Fruit fly (Drosophila melanogaster) whole organism, embryonic: ENCODE data around the gene CG31886.

Experiments
- Antp ChIP-seq: fragments of 200-800 bp; sonication (Bioruptor generic); optimal IDR thresholded peaks from 3 replicates; lab custom pipeline; 2016; ENCODE audit warnings: missing biosample characterization, missing genetic modification characterization
- BEAF-32 ChIP-seq: fragments of 200-800 bp; sonication (Bioruptor generic); optimal IDR thresholded peaks from 3 replicates; lab custom pipeline; 2017; ENCODE audit warnings: missing biosample characterization, missing genetic modification characterization, mild to moderate bottlenecking, moderate library complexity, missing genetic modification reagents
- Blimp-1 ChIP-seq: fragments of 200-800 bp; sonication (Bioruptor generic); optimal IDR thresholded peaks from 3 replicates; lab custom pipeline; 2018; ENCODE audit warnings: missing biosample characterization, missing genetic modification characterization, mild to moderate bottlenecking, moderate library complexity, missing genetic modification reagents
- CG10431 ChIP-seq: fragments of 200-800 bp; sonication (Bioruptor generic); optimal IDR thresholded peaks from 3 replicates; lab custom pipeline; 2018; ENCODE audit warnings: missing biosample characterization, mild to moderate bottlenecking, missing genetic modification characterization
- CG10462 ChIP-seq: fragments of 200-800 bp; sonication (Bioruptor generic); optimal IDR thresholded peaks from 2 replicates; lab custom pipeline; 2016; ENCODE audit warnings: missing biosample characterization, missing genetic modification characterization
- CG10543 ChIP-seq: fragments of 200-800 bp; sonication (Bioruptor generic); optimal IDR thresholded peaks from 3 replicates; lab custom pipeline; 2017; ENCODE audit warnings: missing biosample characterization, mild to moderate bottlenecking, missing genetic modification characterization, moderate library complexity
- CG14860 ChIP-seq: fragments of 200-800 bp; sonication (Bioruptor generic); IDR thresholded peaks from 3 replicates; pipeline ENCODE4 v1.3.6; 2022; ENCODE audit warnings: missing biosample characterization, missing genetic modification characterization; ENCODE audit not compliant: partially characterized antibody
- CG2889 ChIP-seq: fragments of 200-800 bp; sonication (Bioruptor generic); IDR thresholded peaks from 3 replicates; pipeline ENCODE4 v1.3.6; 2022; ENCODE audit warnings: missing biosample characterization, missing genetic modification characterization
- CG30020 ChIP-seq: fragments of 200-800 bp; optimal IDR thresholded peaks from 2 replicates; lab custom pipeline; 2019; ENCODE audit warnings: missing biosample characterization, mild to moderate bottlenecking, missing genetic modification characterization, moderate library complexity
- CG3281 ChIP-seq: fragments of 200-800 bp; sonication (Bioruptor generic); optimal IDR thresholded peaks from 3 replicates; lab custom pipeline; 2017; ENCODE audit warnings: missing biosample characterization, mild to moderate bottlenecking, missing genetic modification characterization
- CG4424 ChIP-seq: fragments of 200-800 bp; sonication (Bioruptor generic); optimal IDR thresholded peaks from 3 replicates; lab custom pipeline; 2016; ENCODE audit warnings: missing biosample characterization, missing genetic modification characterization
- CG6175 ChIP-seq: fragments of 200-800 bp; sonication (Bioruptor generic); IDR thresholded peaks from 3 replicates; pipeline ENCODE4 v1.3.6; 2022; ENCODE audit warnings: missing biosample characterization, missing genetic modification characterization
- CG6791 ChIP-seq: fragments of 200-800 bp; sonication (Bioruptor generic); IDR thresholded peaks from 3 replicates; pipeline ENCODE4 v1.3.6; 2022; ENCODE audit warnings: missing biosample characterization, missing genetic modification characterization; ENCODE audit not compliant: partially characterized antibody
- CG7271 ChIP-seq: fragments of 200-800 bp; sonication (Bioruptor generic); optimal IDR thresholded peaks from 2 replicates; lab custom pipeline; 2018; ENCODE audit warnings: missing biosample characterization, mild to moderate bottlenecking, missing genetic modification characterization, moderate library complexity
- CG7357 ChIP-seq: fragments of 200-800 bp; sonication (Bioruptor generic); IDR thresholded peaks from 3 replicates; pipeline ENCODE4 v1.3.6; 2022; ENCODE audit warnings: missing biosample characterization, missing genetic modification characterization
- CG7556 ChIP-seq: fragments of 200-800 bp; sonication (Bioruptor generic); optimal IDR thresholded peaks from 2 replicates; lab custom pipeline; 2017; ENCODE audit warnings: missing biosample characterization, mild to moderate bottlenecking, missing genetic modification characterization
- CG7839 ChIP-seq: fragments of 200-800 bp; sonication (Bioruptor generic); optimal IDR thresholded peaks from 3 replicates; lab custom pipeline; 2018; ENCODE audit warnings: missing biosample characterization, mild to moderate bottlenecking, missing genetic modification characterization, moderate library complexity
- CG7987 ChIP-seq: fragments of 200-800 bp; sonication (Bioruptor generic); optimal IDR thresholded peaks from 2 replicates; lab custom pipeline; 2018; ENCODE audit warnings: missing biosample characterization, mild to moderate bottlenecking, missing genetic modification characterization, moderate library complexity
- Dbx ChIP-seq: fragments of 200-800 bp; sonication (Bioruptor generic); IDR thresholded peaks from 3 replicates; pipeline ENCODE4 v1.3.6; 2022; ENCODE audit warnings: missing biosample characterization, missing genetic modification characterization
- Dref ChIP-seq: fragments of 200-800 bp; sonication (Bioruptor generic); IDR thresholded peaks from 2 replicates; pipeline ENCODE4 v1.3.6; 2022; ENCODE audit warnings: missing biosample characterization, missing genetic modification characterization
- Elba2 ChIP-seq: fragments of 200-800 bp; sonication (Bioruptor generic); optimal IDR thresholded peaks from 3 replicates; lab custom pipeline; 2016; ENCODE audit warnings: missing biosample characterization, missing genetic modification characterization
- Fer1 ChIP-seq: fragments of 200-800 bp; sonication (Bioruptor generic); optimal IDR thresholded peaks from 2 replicates; lab custom pipeline; 2017; ENCODE audit warnings: missing biosample characterization, mild to moderate bottlenecking, missing genetic modification characterization
- Lhr ChIP-seq: fragments of 200-800 bp; sonication (Bioruptor generic); optimal IDR thresholded peaks from 3 replicates; lab custom pipeline; 2017; ENCODE audit warnings: mild to moderate bottlenecking, missing biosample characterization, missing genetic modification reagents, missing genetic modification characterization
- MBD-R2 ChIP-seq: fragments of 200-800 bp; sonication (Bioruptor generic); IDR thresholded peaks from 2 replicates; pipeline ENCODE4 v1.3.6; 2022; ENCODE audit warnings: missing biosample characterization, missing genetic modification characterization
- NC2α ChIP-seq: fragments of 200-800 bp; sonication (Bioruptor generic); optimal IDR thresholded peaks from 2 replicates; lab custom pipeline; 2016; ENCODE audit warnings: missing biosample characterization, missing genetic modification characterization
- Nf-YB ChIP-seq: fragments of 200-800 bp; sonication (Bioruptor generic); optimal IDR thresholded peaks from 3 replicates; lab custom pipeline; 2019; ENCODE audit warnings: missing biosample characterization, mild to moderate bottlenecking, missing genetic modification characterization, moderate library complexity
- Nf-YC ChIP-seq: fragments of 200-800 bp; optimal IDR thresholded peaks from 3 replicates; lab custom pipeline; 2019; ENCODE audit warnings: missing biosample characterization, mild to moderate bottlenecking, missing genetic modification characterization, moderate library complexity
- NfI ChIP-seq: fragments of 200-800 bp; sonication (Bioruptor generic); optimal IDR thresholded peaks from 3 replicates; lab custom pipeline; 2018; ENCODE audit warnings: missing biosample characterization, mild to moderate bottlenecking, missing genetic modification characterization, moderate library complexity
- Six4 ChIP-seq: fragments of 200-800 bp; sonication (Bioruptor generic); optimal IDR thresholded peaks from 2 replicates; lab custom pipeline; 2016; ENCODE audit warnings: missing biosample characterization, missing genetic modification characterization
- Sox100B ChIP-seq: fragments of 200-800 bp; sonication (Bioruptor generic); optimal IDR thresholded peaks from 3 replicates; lab custom pipeline; 2018; ENCODE audit warnings: missing biosample characterization, mild to moderate bottlenecking, missing genetic modification characterization
- Spps ChIP-seq: fragments of 200-800 bp; sonication (Bioruptor generic); optimal IDR thresholded peaks from 2 replicates; lab custom pipeline; 2018; ENCODE audit warnings: missing biosample characterization, mild to moderate bottlenecking, missing genetic modification characterization
- YL-1 ChIP-seq: fragments of 200-800 bp; sonication (Bioruptor generic); optimal IDR thresholded peaks from 3 replicates; lab custom pipeline; 2017; ENCODE audit warnings: missing biosample characterization, mild to moderate bottlenecking, missing genetic modification characterization
- ac ChIP-seq: fragments of 200-800 bp; sonication (Bioruptor generic); optimal IDR thresholded peaks from 3 replicates; lab custom pipeline; 2017; ENCODE audit warnings: missing biosample characterization, mild to moderate bottlenecking, missing genetic modification characterization
- az2 ChIP-seq: fragments of 200-800 bp; sonication (Bioruptor generic); optimal IDR thresholded peaks from 3 replicates; lab custom pipeline; 2016; ENCODE audit warnings: missing biosample characterization, missing genetic modification characterization
- btn ChIP-seq: fragments of 200-800 bp; sonication (Bioruptor generic); optimal IDR thresholded peaks from 2 replicates; lab custom pipeline; 2016; ENCODE audit warnings: missing biosample characterization, missing genetic modification characterization
- crc ChIP-seq: fragments of 200-800 bp; sonication (Bioruptor generic); optimal IDR thresholded peaks from 2 replicates; lab custom pipeline; 2016; ENCODE audit warnings: missing biosample characterization, missing genetic modification characterization
- ewg ChIP-seq: fragments of 200-800 bp; sonication (Bioruptor generic); optimal IDR thresholded peaks from 3 replicates; lab custom pipeline; 2017; ENCODE audit warnings: mild to moderate bottlenecking, missing biosample characterization, missing genetic modification reagents, missing genetic modification characterization
- gro ChIP-seq: fragments of 200-800 bp; sonication (Bioruptor generic); optimal IDR thresholded peaks from 2 replicates; lab custom pipeline; 2016; ENCODE audit warnings: missing biosample characterization, missing genetic modification characterization
- h ChIP-seq: fragments of >200 bp; optimal IDR thresholded peaks from 2 replicates; lab custom pipeline; 2017
- insv ChIP-seq, 2 experiments: fragments of 200-800 bp; sonication (Bioruptor generic); optimal IDR thresholded peaks; 3 replicates each; lab custom pipeline; 2016 to 2018; ENCODE audit warnings: missing biosample characterization in 2 of 2, missing genetic modification characterization in 2 of 2
- lola ChIP-seq, 3 experiments: fragments of >200 bp in 2 of 3; fragments of 200-800 bp in 1 of 3; sonication (Bioruptor generic) in 1 of 3; optimal IDR thresholded peaks; 2 replicates each; lab custom pipeline; 2017 to 2019; ENCODE audit warnings: missing biosample characterization in 3 of 3, missing genetic modification characterization in 3 of 3, mild to moderate bottlenecking in 1 of 3, moderate library complexity in 1 of 3
- mirr ChIP-seq: fragments of 200-800 bp; sonication (Bioruptor generic); optimal IDR thresholded peaks from 3 replicates; lab custom pipeline; 2018; ENCODE audit warnings: missing biosample characterization, mild to moderate bottlenecking, missing genetic modification characterization
- pros ChIP-seq: fragments of 200-800 bp; sonication (Bioruptor generic); optimal IDR thresholded peaks from 3 replicates; lab custom pipeline; 2019; ENCODE audit warnings: missing biosample characterization, mild to moderate bottlenecking, missing genetic modification characterization, moderate library complexity
- salm ChIP-seq: fragments of 200-800 bp; sonication (Bioruptor generic); optimal IDR thresholded peaks from 2 replicates; lab custom pipeline; 2018; ENCODE audit warnings: missing biosample characterization, mild to moderate bottlenecking, missing genetic modification characterization
- sim ChIP-seq: fragments of 200-800 bp; sonication (Bioruptor generic); IDR thresholded peaks from 2 replicates; pipeline ENCODE4 v1.3.6; 2022; ENCODE audit warnings: missing biosample characterization, missing genetic modification characterization
- sisA ChIP-seq: fragments of 200-800 bp; sonication (Bioruptor generic); IDR thresholded peaks from 2 replicates; pipeline ENCODE4 v1.3.6; 2022; ENCODE audit warnings: missing biosample characterization, missing genetic modification characterization
- ttk ChIP-seq: fragments of 200-800 bp; sonication (Bioruptor generic); IDR thresholded peaks from 2 replicates; pipeline ENCODE4 v2.1.2; 2022; ENCODE audit warnings: missing biosample characterization, missing genetic modification characterization
- vvl ChIP-seq: fragments of 200-800 bp; sonication (Bioruptor generic); IDR thresholded peaks from 2 replicates; pipeline ENCODE4 v1.3.6; 2022; ENCODE audit warnings: missing biosample characterization, missing genetic modification characterization
- zfh1 ChIP-seq: fragments of 200-800 bp; sonication (Bioruptor generic); IDR thresholded peaks from 3 replicates; pipeline ENCODE4 v1.3.6; 2022; ENCODE audit warnings: missing biosample characterization, missing genetic modification characterization

Gene CG31886

DNA sequence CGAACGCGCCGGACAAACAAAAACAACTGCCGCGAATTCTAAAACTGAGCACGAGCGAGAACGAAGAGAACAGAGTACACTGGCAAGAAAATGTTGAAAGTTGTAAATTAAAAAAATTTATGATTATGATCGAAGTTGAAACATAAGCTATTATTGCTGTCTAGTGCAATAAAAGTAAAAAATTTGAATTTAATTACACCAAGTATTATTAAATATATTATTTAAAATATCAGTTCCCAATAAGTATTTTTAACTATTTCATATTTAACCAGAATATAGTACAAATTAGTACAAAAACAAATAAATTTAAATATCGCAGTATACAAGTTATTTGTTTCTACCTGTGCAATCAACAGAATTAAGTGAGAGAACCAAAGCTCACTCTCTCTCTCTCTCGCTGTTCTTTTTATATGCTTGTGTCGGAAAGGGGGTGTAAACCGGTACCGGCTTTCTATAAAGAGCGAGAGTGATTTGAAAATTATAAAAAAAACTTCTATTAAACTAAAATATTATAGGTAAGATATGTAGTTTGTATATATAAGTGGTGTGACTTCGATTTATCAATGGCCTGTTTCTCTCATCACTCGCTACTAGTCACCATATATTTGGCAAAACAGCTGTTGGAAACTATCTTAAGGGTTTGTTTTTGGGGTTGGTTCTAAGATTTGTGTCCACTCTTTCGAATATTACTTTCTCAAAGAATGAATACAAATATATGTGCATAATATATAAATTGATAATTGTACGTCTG, 7.5 kb downstream of the CG31886 start, which contains the start of gene C1GalTA (continued):
- TF ChIP-seq NfI (peak; percentile 92), CG2889 (GFP tag; lab: Robert Waterston, UW) (peak; percentile 86), YL-1 (GFP tag; lab: Kevin White, UChicago) (peak; percentile 90), sisA (GFP tag; lab: Robert Waterston, UW) (peak; percentile 86), btn (no peak), CG6175 (GFP tag; lab: Robert Waterston, UW) (peak; percentile 80), CG7271 (peak; percentile 97), Elba2 (GFP tag; lab: Kevin White, UChicago) (peak; percentile 52), CG30020 (tag; lab: Kevin White, UChicago) (peak; percentile 92), CG10462 (GFP tag; lab: Kevin White, UChicago) (peak; percentile 90), Dbx (GFP tag; lab: Robert Waterston, UW) (peak; percentile 96), Sox100B (peak; percentile 99), vvl (GFP tag; lab: Robert Waterston, UW) (peak; percentile 98), salm (tag; lab: Kevin White, UChicago) (peak; percentile 98), mirr (GFP tag; lab: Kevin White, UChicago) (peak; percentile 62), BEAF-32 (GFP tag; lab: Kevin White, UChicago) (no peak), lola (GFP tag; optimal IDR thresholded peaks at IDR 0.05; lab: Kevin White, UChicago) (peak in 1 of 3 experiments; percentile 98), Blimp-1 (GFP tag; lab: Kevin White, UChicago) (peak; percentile 98), gro (GFP tag; lab: Kevin White, UChicago) (peak; percentile 63), h (no peak), CG7357 (GFP tag; lab: Robert Waterston, UW) (peak; percentile 91), Lhr (GFP tag; lab: Kevin White, UChicago) (peak; percentile 91), CG4424 (GFP tag; lab: Kevin White, UChicago) (peak; percentile 96), ac (GFP tag; lab: Kevin White, UChicago) (peak; percentile 63), sim (GFP tag; lab: Robert Waterston, UW) (peak; percentile 96), CG10543 (peak; percentile 95), az2 (GFP tag; lab: Kevin White, UChicago) (peak; percentile 94), Nf-YC (tag; lab: Kevin White, UChicago) (peak; percentile 92), Dref (GFP tag; lab: Robert Waterston, UW) (no peak), CG7556 (GFP tag; lab: Kevin White, UChicago) (peak; percentile 99), ewg (GFP tag; lab: Kevin White, UChicago) (peak; percentile 92), Six4 (GFP tag; lab: Kevin White, UChicago) (peak; percentile 96), MBD-R2 (GFP tag; lab: Robert Waterston, UW) (peak; percentile 61; the same call in 1 of the 2 replicates), NC2α (GFP tag; lab: Kevin White, UChicago) (no peak), CG7987 (GFP tag; lab: Kevin White, UChicago) (peak; percentile 83), pros (peak; percentile 90), insv (GFP tag; optimal IDR thresholded peaks at IDR 0.05; lab: Kevin White, UChicago) (peak in 1 of 2 experiments; percentile 69), Antp (GFP tag; lab: Kevin White, UChicago) (peak; percentile 53), CG3281 (peak; percentile 98), CG6791 (GFP tag; lab: Robert Waterston, UW) (no peak), Spps (tag; lab: Kevin White, UChicago) (peak; percentile 99), CG10431 (GFP tag; lab: Kevin White, UChicago) (peak; percentile 94), CG7839 (tag; lab: Kevin White, UChicago) (peak; percentile 99), Nf-YB (peak; percentile 92), Fer1 (GFP tag; lab: Kevin White, UChicago) (peak; percentile 98), CG14860 (GFP tag; lab: Robert Waterston, UW) (no peak), zfh1 (peak; percentile 91), ttk (peak; percentile 96), crc (GFP tag; lab: Kevin White, UChicago) (no peak)
